Worm (Caenorhabditis elegans): ENCODE measurements around the gene pafo-1.
A peak's percentile ranks its signal among the peaks of the same experiment; 100 is the strongest.

ce11 chrV:11508773-11509172 is 12.7 kb upstream of the pafo-1 start, which contains the start of gene ttll-5:
- no peak for TF ChIP-seq egl-27 (tag; optimal IDR thresholded peaks at IDR 0.05)
- peak; percentile 12 for TF ChIP-seq sma-3 (GFP tag; optimal IDR thresholded peaks at IDR 0.05)
- TF ChIP-seq lin-11 (tag; optimal IDR thresholded peaks at IDR 0.05): no peak
- no peak for TF ChIP-seq nhr-77 (tag; optimal IDR thresholded peaks at IDR 0.05)
- no peak for TF ChIP-seq elt-3 (tag; optimal IDR thresholded peaks at IDR 0.05)
- TF ChIP-seq ztf-4 (tag; optimal IDR thresholded peaks at IDR 0.05): no peak
- peak; percentile 70 for TF ChIP-seq blmp-1 (tag; optimal IDR thresholded peaks at IDR 0.05; ENCODE audit: insufficient read depth)
- TF ChIP-seq unc-39 (tag; optimal IDR thresholded peaks at IDR 0.05): no peak
- TF ChIP-seq nhr-11 (tag; optimal IDR thresholded peaks at IDR 0.05): no peak
- no peak for TF ChIP-seq zag-1 (tag; optimal IDR thresholded peaks at IDR 0.05)
- TF ChIP-seq ama-1 (optimal IDR thresholded peaks at IDR 0.05): no peak
- TF ChIP-seq snpc-4 (tag; optimal IDR thresholded peaks at IDR 0.05): no peak
